Worm (Caenorhabditis elegans): Measurements from ENCODE around the gene sox-3.
A peak's percentile ranks its signal among the peaks of the same experiment; 100 is the strongest.

The sox-3 gene

DNA sequence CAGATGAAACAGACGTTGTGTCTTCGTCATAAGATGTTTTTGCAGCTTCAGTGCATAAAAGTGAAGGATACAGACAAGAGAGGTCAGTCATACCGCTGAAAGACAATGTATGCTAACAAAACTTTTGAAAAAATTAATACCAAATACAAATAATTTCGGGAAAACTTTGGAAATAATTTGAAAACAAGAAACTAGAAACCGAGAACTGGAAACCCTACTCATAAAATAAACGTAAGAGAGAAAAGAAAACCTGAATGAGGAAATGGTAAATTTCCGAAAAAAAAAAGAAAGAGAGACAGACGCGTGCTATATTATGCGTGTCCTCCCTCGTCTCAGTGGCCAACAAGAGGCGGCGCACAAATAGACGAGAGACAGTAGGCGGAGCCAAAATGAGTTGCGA, at the start of gene sox-3:
Gene sox-3 (minus strand): TSS at position 101 of the 400 bp plus-strand sequence.
- TF ChIP-seq unc-120 (tag; optimal IDR thresholded peaks at IDR 0.05; ENCODE audit: poor library complexity, severe bottlenecking) (no peak), nhr-12 (tag; optimal IDR thresholded peaks at IDR 0.05) (no peak), ces-1 (GFP tag; optimal IDR thresholded peaks at IDR 0.05) (peak; percentile 3), nhr-76 (tag; optimal IDR thresholded peaks at IDR 0.05) (no peak)

- TF ChIP-seq lin-13 (tag; optimal IDR thresholded peaks at IDR 0.05) (no peak), elt-3 (tag; optimal IDR thresholded peaks at IDR 0.05) (no peak), blmp-1 (tag; optimal IDR thresholded peaks at IDR 0.05) (no peak), ceh-83 (GFP tag; optimal IDR thresholded peaks at IDR 0.05) (no peak), snpc-4 (tag; optimal IDR thresholded peaks at IDR 0.05) (no peak), ceh-39 (tag; optimal IDR thresholded peaks at IDR 0.05) (no peak), nhr-76 (tag; optimal IDR thresholded peaks at IDR 0.05) (no peak), drap-1 (GFP tag; optimal IDR thresholded peaks at IDR 0.05) (no peak)
Measured at ce11 chrX:14740019-14740418, 47.2 kb upstream of the sox-3 start, which contains the start of gene C05G5.1. TSS of gene C05G5.1 (minus strand) at chrX:14740119.

- no peak for TF ChIP-seq nhr-2 (tag; optimal IDR thresholded peaks at IDR 0.05)
- no peak for TF ChIP-seq nhr-12 (tag; optimal IDR thresholded peaks at IDR 0.05)
- no peak for TF ChIP-seq sptf-1 (tag; optimal IDR thresholded peaks at IDR 0.05)
- TF ChIP-seq ham-2 (GFP tag; optimal IDR thresholded peaks at IDR 0.05) = no peak
- no peak for TF ChIP-seq cnd-1 (tag; optimal IDR thresholded peaks at IDR 0.05)
- no peak for TF ChIP-seq unc-39 (tag; optimal IDR thresholded peaks at IDR 0.05)
- TF ChIP-seq elt-3 (tag; optimal IDR thresholded peaks at IDR 0.05) = no peak
- no peak for TF ChIP-seq drap-1 (GFP tag; optimal IDR thresholded peaks at IDR 0.05)
- no peak for TF ChIP-seq blmp-1 (tag; optimal IDR thresholded peaks at IDR 0.05)
- no peak for TF ChIP-seq ztf-11 (tag; optimal IDR thresholded peaks at IDR 0.05)
- TF ChIP-seq unc-62 (GFP tag; optimal IDR thresholded peaks at IDR 0.05) = no peak
- no peak for TF ChIP-seq mab-5 (tag; optimal IDR thresholded peaks at IDR 0.05)
- no peak for TF ChIP-seq elt-1 (tag; optimal IDR thresholded peaks at IDR 0.05; ENCODE audit: borderline replicate concordance, insufficient read depth)
Measured at ce11 chrX:14739466-14739865, 46.7 kb upstream of the sox-3 start.

ce11 chrX:14737623-14738022, 44.8 kb upstream of the sox-3 start:
- TF ChIP-seq unc-39 (tag; optimal IDR thresholded peaks at IDR 0.05) = no peak
- no peak for TF ChIP-seq elt-1 (tag; optimal IDR thresholded peaks at IDR 0.05; ENCODE audit: borderline replicate concordance, insufficient read depth)
- no peak for TF ChIP-seq lin-13 (tag; optimal IDR thresholded peaks at IDR 0.05)
- TF ChIP-seq unc-62 (GFP tag; optimal IDR thresholded peaks at IDR 0.05) = no peak
- no peak for TF ChIP-seq hlh-1 (tag; optimal IDR thresholded peaks at IDR 0.05)
- TF ChIP-seq zip-8 (tag; optimal IDR thresholded peaks at IDR 0.05) = no peak
- TF ChIP-seq sptf-1 (tag; optimal IDR thresholded peaks at IDR 0.05) = no peak
- TF ChIP-seq lsy-2 (tag; optimal IDR thresholded peaks at IDR 0.05) = no peak
- no peak for TF ChIP-seq snpc-4 (tag; optimal IDR thresholded peaks at IDR 0.05)
- TF ChIP-seq ztf-11 (tag; optimal IDR thresholded peaks at IDR 0.05) = no peak
- TF ChIP-seq nhr-28 (tag; optimal IDR thresholded peaks at IDR 0.05) = no peak
- TF ChIP-seq pha-4 (tag; optimal IDR thresholded peaks at IDR 0.05) = no peak
- no peak for TF ChIP-seq cnd-1 (tag; optimal IDR thresholded peaks at IDR 0.05)
- no peak for TF ChIP-seq ceh-83 (GFP tag; optimal IDR thresholded peaks at IDR 0.05)
- TF ChIP-seq elt-3 (tag; optimal IDR thresholded peaks at IDR 0.05) = no peak
- no peak for TF ChIP-seq flh-1 (GFP tag; optimal IDR thresholded peaks at IDR 0.05)
- no peak for TF ChIP-seq bed-3 (GFP tag; optimal IDR thresholded peaks at IDR 0.05)

DNA sequence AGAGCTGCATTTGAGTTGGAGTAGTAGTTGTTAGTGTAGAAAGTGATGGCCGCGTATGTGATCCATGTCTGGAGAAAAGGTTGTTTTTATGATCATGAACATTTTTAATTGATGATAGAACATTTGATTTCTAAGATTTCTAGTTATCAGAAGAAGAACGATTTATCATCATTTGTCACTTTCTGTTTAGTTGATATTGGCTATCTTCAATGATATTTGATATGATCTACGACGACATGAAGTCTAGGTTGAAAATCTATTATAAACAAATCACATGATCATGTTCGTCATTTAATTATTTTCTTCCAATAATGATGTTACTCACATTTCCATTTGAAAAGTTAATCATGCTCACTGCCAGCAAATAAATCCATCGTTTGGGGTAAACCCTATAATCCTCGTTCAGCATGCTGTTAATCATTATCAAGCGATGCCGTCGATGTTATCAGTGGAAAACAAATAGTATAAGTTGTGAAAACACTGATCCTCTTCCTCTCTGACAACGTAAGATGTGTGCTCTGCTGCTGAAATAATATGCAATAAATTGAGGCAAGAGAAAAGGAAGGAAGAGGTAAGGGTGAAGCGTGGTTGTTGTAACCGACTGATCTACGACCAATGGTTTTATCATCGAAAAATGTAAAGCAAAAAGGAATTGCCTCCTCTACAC, 44.3 kb upstream of the sox-3 start:
- TF ChIP-seq ceh-39 (tag; optimal IDR thresholded peaks at IDR 0.05) = no peak
- peak; percentile 35 for TF ChIP-seq unc-62 (GFP tag; optimal IDR thresholded peaks at IDR 0.05)
- TF ChIP-seq nhr-12 (tag; optimal IDR thresholded peaks at IDR 0.05) = no peak
- no peak for TF ChIP-seq ham-2 (GFP tag; optimal IDR thresholded peaks at IDR 0.05)

DNA sequence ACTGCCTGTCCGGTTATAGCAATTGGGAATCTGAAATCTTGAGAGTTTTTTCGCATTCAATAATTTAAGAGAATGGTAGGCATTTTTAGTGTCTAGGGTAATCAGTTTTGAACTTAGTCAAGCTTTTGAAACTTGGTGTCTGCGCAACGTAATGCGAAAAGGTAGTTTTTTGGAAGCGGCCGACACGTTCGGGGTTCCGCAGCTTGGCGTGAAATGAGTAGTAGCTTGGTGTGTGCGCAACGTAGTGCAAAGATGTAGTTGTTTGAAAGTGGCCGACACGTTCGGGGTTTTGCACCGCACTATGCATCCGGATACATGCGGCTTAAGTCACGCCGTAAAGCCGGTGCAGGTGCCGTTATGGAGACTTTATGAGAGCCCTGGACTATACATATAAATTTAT, 43.4 kb upstream of the sox-3 start:
- TF ChIP-seq flh-1 (GFP tag; optimal IDR thresholded peaks at IDR 0.05) (no peak), ces-1 (GFP tag; optimal IDR thresholded peaks at IDR 0.05) (no peak), unc-120 (tag; optimal IDR thresholded peaks at IDR 0.05; ENCODE audit: poor library complexity, severe bottlenecking) (no peak), unc-62 (GFP tag; optimal IDR thresholded peaks at IDR 0.05) (no peak), mep-1 (tag; optimal IDR thresholded peaks at IDR 0.05) (no peak), unc-39 (tag; optimal IDR thresholded peaks at IDR 0.05) (no peak), nhr-237 (tag; optimal IDR thresholded peaks at IDR 0.05) (no peak), hlh-1 (tag; optimal IDR thresholded peaks at IDR 0.05) (no peak), cnd-1 (tag; optimal IDR thresholded peaks at IDR 0.05) (no peak), blmp-1 (tag; optimal IDR thresholded peaks at IDR 0.05) (no peak), lsy-2 (tag; optimal IDR thresholded peaks at IDR 0.05) (no peak), pha-4 (tag; optimal IDR thresholded peaks at IDR 0.05) (no peak), bed-3 (GFP tag; optimal IDR thresholded peaks at IDR 0.05) (no peak), M03D4.4 (tag; optimal IDR thresholded peaks at IDR 0.05) (no peak), tbx-8 (GFP tag; optimal IDR thresholded peaks at IDR 0.05) (no peak)

Measured in whole organism, mixed stage, embryonic.